Worm (Caenorhabditis elegans) whole organism, L1 larva: ENCODE measurements around the gene R193.1.
A peak's percentile ranks its signal among the peaks of the same experiment; 100 is the strongest.

ENCODE experiments used
- C04F5.9 ChIP-seq: sonication (generic microtip); optimal IDR thresholded peaks from 2 replicates; lab custom pipeline; 2016; ENCODE audit warnings: missing genetic modification characterization, missing compliant biosample characterization
- C34B4.2 ChIP-seq: sonication (generic microtip); optimal IDR thresholded peaks from 2 replicates; lab custom pipeline; 2017; ENCODE audit warnings: mild to moderate bottlenecking, missing genetic modification characterization, missing compliant biosample characterization
- F16B12.6 ChIP-seq: fragments of 150-350 bp; optimal IDR thresholded peaks from 2 replicates; lab custom pipeline; 2014; ENCODE audit warnings: missing biosample characterization, missing genetic modification characterization
- Y116A8C.19 ChIP-seq: sonication (generic microtip); optimal IDR thresholded peaks from 2 replicates; lab custom pipeline; 2016; ENCODE audit warnings: missing compliant biosample characterization, missing genetic modification characterization, borderline replicate concordance
- aly-2 ChIP-seq: fragments of 150-350 bp; optimal IDR thresholded peaks from 2 replicates; lab custom pipeline; 2014; ENCODE audit warnings: missing biosample characterization, missing genetic modification characterization
- ama-1 ChIP-seq: fragments of 150-350 bp; optimal IDR thresholded peaks from 2 replicates; lab custom pipeline; 2014
- blmp-1 ChIP-seq: fragments of 150-350 bp; optimal IDR thresholded peaks from 2 replicates; lab custom pipeline; 2014; ENCODE audit warnings: missing biosample characterization, missing genetic modification characterization
- ceh-82 ChIP-seq, 3 experiments: fragments of 150-350 bp in 1 of 3; sonication (generic microtip) in 2 of 3; optimal IDR thresholded peaks; 2 replicates each; lab custom pipeline; 2014 to 2017; ENCODE audit warnings: missing biosample characterization in 3 of 3, missing genetic modification characterization in 3 of 3
- ces-1 ChIP-seq: fragments of 150-350 bp; optimal IDR thresholded peaks from 2 replicates; lab custom pipeline; 2014; ENCODE audit warnings: missing biosample characterization, missing genetic modification reagents, missing genetic modification characterization
- dpl-1 ChIP-seq, 3 experiments: fragments of 150-350 bp in 2 of 3; sonication (generic microtip) in 1 of 3; optimal IDR thresholded peaks; 2 replicates each; lab custom pipeline; 2014 to 2017; ENCODE audit warnings: missing biosample characterization in 3 of 3, missing genetic modification characterization in 3 of 3, missing genetic modification reagents in 3 of 3
- dsc-1 ChIP-seq: sonication (generic microtip); optimal IDR thresholded peaks from 2 replicates; lab custom pipeline; 2016; ENCODE audit warnings: mild to moderate bottlenecking, missing genetic modification characterization, missing compliant biosample characterization
- efl-1 ChIP-seq, 4 experiments: fragments of 150-350 bp; optimal IDR thresholded peaks in 3 of 4; peaks in 1 of 4; 1 replicate in 1 of 4; 2 replicates in 3 of 4; lab custom pipeline; 2014; ENCODE audit warnings: missing biosample characterization in 2 of 4, missing genetic modification characterization in 2 of 4, missing genetic modification reagents in 2 of 4
- elt-2 ChIP-seq: sonication (generic microtip); optimal IDR thresholded peaks from 2 replicates; lab custom pipeline; 2016; ENCODE audit warnings: missing genetic modification characterization, mild to moderate bottlenecking, inconsistent platforms, missing compliant biosample characterization, missing genetic modification reagents
- elt-3 ChIP-seq, 6 experiments: fragments of 150-350 bp in 1 of 6; sonication (generic microtip); optimal IDR thresholded peaks; 2 replicates each; lab custom pipeline; 2017 to 2018; ENCODE audit warnings: missing biosample characterization in 6 of 6, missing genetic modification characterization in 6 of 6, inconsistent platforms in 1 of 6
- ets-5 ChIP-seq: fragments of 200-800 bp; sonication (Bioruptor generic); IDR thresholded peaks from 2 replicates; pipeline ENCODE4 v1.3.6; 2022; ENCODE audit warnings: missing genetic modification characterization, missing compliant biosample characterization
- fkh-10 ChIP-seq: sonication (generic microtip); optimal IDR thresholded peaks from 2 replicates; lab custom pipeline; 2017; ENCODE audit warnings: missing biosample characterization, missing genetic modification reagents, missing genetic modification characterization
- fkh-4 ChIP-seq: sonication (generic microtip); optimal IDR thresholded peaks from 2 replicates; lab custom pipeline; 2016; ENCODE audit warnings: missing compliant biosample characterization, missing genetic modification characterization, borderline replicate concordance
- grh-1 ChIP-seq: fragments of 200-800 bp; sonication (Bioruptor generic); IDR thresholded peaks from 2 replicates; pipeline ENCODE4 v1.3.6; 2022; ENCODE audit warnings: missing genetic modification reagents, missing genetic modification characterization, missing compliant biosample characterization
- hlh-4 ChIP-seq: sonication (generic microtip); optimal IDR thresholded peaks from 2 replicates; lab custom pipeline; 2016; ENCODE audit warnings: mild to moderate bottlenecking, missing genetic modification characterization, missing compliant biosample characterization
- hpl-2 ChIP-seq: fragments of 150-350 bp; optimal IDR thresholded peaks from 2 replicates; lab custom pipeline; 2014; ENCODE audit warnings: missing biosample characterization, missing genetic modification reagents, missing genetic modification characterization
- isw-1 ChIP-seq: fragments of 200-800 bp; sonication (Bioruptor generic); IDR thresholded peaks from 2 replicates; pipeline ENCODE4 v1.3.6; 2022; ENCODE audit warnings: missing genetic modification characterization, missing compliant biosample characterization
- lin-14 ChIP-seq: fragments of 200-800 bp; sonication (Bioruptor generic); optimal IDR thresholded peaks from 2 replicates; lab custom pipeline; 2018; ENCODE audit warnings: mild to moderate bottlenecking, missing genetic modification characterization, moderate library complexity, missing compliant biosample characterization
- lin-35 ChIP-seq, 2 experiments: fragments of 150-350 bp; optimal IDR thresholded peaks; 2 replicates each; lab custom pipeline; 2014; ENCODE audit warnings: missing biosample characterization in 2 of 2, missing genetic modification characterization in 2 of 2, missing genetic modification reagents in 2 of 2
- lin-39 ChIP-seq: fragments of 150-350 bp; optimal IDR thresholded peaks from 2 replicates; lab custom pipeline; 2014; ENCODE audit warnings: missing biosample characterization, missing genetic modification reagents, missing genetic modification characterization
- nhr-11 ChIP-seq: fragments of 150-350 bp; optimal IDR thresholded peaks from 2 replicates; lab custom pipeline; 2014; ENCODE audit warnings: missing biosample characterization, missing genetic modification characterization
- nhr-12 ChIP-seq: sonication (generic microtip); optimal IDR thresholded peaks from 2 replicates; lab custom pipeline; 2017; ENCODE audit warnings: missing biosample characterization, missing genetic modification characterization
- nhr-47 ChIP-seq: sonication (generic microtip); optimal IDR thresholded peaks from 2 replicates; lab custom pipeline; 2016; ENCODE audit warnings: mild to moderate bottlenecking, missing genetic modification characterization, moderate library complexity, missing compliant biosample characterization
- nhr-71 ChIP-seq: sonication (generic microtip); optimal IDR thresholded peaks from 2 replicates; lab custom pipeline; 2016; ENCODE audit warnings: mild to moderate bottlenecking, missing genetic modification characterization, moderate library complexity, missing compliant biosample characterization
- nhr-76 ChIP-seq: sonication (generic microtip); optimal IDR thresholded peaks from 2 replicates; lab custom pipeline; 2017; ENCODE audit warnings: missing biosample characterization, missing genetic modification characterization
- nhr-85 ChIP-seq: sonication (generic microtip); peaks from one replicate; lab custom pipeline; 2016; ENCODE audit warnings: missing genetic modification characterization, inconsistent platforms, missing compliant biosample characterization
- pax-3 ChIP-seq: fragments of 200-800 bp; sonication (Bioruptor generic); optimal IDR thresholded peaks from 2 replicates; lab custom pipeline; 2018; ENCODE audit warnings: mild to moderate bottlenecking, missing genetic modification characterization, moderate library complexity, missing compliant biosample characterization
- snpc-4 ChIP-seq: fragments of 150-350 bp; optimal IDR thresholded peaks from 2 replicates; lab custom pipeline; 2014; ENCODE audit warnings: missing biosample characterization, missing genetic modification characterization
- snu-23 ChIP-seq: sonication (generic microtip); optimal IDR thresholded peaks from 2 replicates; lab custom pipeline; 2016; ENCODE audit warnings: missing genetic modification characterization, missing compliant biosample characterization
- sox-4 ChIP-seq: sonication (generic microtip); optimal IDR thresholded peaks from 2 replicates; lab custom pipeline; 2016; ENCODE audit warnings: missing genetic modification characterization, missing compliant biosample characterization
- sptf-1 ChIP-seq: fragments of 150-350 bp; optimal IDR thresholded peaks from 2 replicates; lab custom pipeline; 2014; ENCODE audit warnings: missing biosample characterization, missing genetic modification characterization
- swsn-7 ChIP-seq: sonication (generic microtip); optimal IDR thresholded peaks from 2 replicates; lab custom pipeline; 2016; ENCODE audit warnings: missing genetic modification characterization, missing compliant biosample characterization
- tbx-2 ChIP-seq: sonication (generic microtip); optimal IDR thresholded peaks from 2 replicates; lab custom pipeline; 2016; ENCODE audit warnings: missing genetic modification characterization, missing compliant biosample characterization
- unc-62 ChIP-seq: fragments of 150-350 bp; optimal IDR thresholded peaks from 2 replicates; lab custom pipeline; 2014; ENCODE audit warnings: missing biosample characterization, missing genetic modification reagents, missing genetic modification characterization
- unc-98 ChIP-seq: fragments of 200-800 bp; sonication (Bioruptor generic); IDR thresholded peaks from 2 replicates; pipeline ENCODE4 v1.3.6; 2022; ENCODE audit warnings: missing genetic modification characterization, missing compliant biosample characterization
- zip-4 ChIP-seq: fragments of 200-800 bp; sonication (Bioruptor generic); optimal IDR thresholded peaks from 2 replicates; lab custom pipeline; 2018; ENCODE audit warnings: mild to moderate bottlenecking, missing genetic modification characterization, moderate library complexity, missing compliant biosample characterization

The R193.1 gene

ce11 chrX:1123471-1123870, 31.3 kb upstream of the R193.1 start:
- TF ChIP-seq nhr-71 (tag; lab: Kevin White, UChicago) (peak; percentile 9), zip-4 (no peak), nhr-85 (tag; lab: Kevin White, UChicago) (peak; percentile 76), F16B12.6 (no peak), efl-1 (optimal IDR thresholded peaks at IDR 0.05; lab: Kevin White, UChicago) (no peak), efl-1 (GFP tag; optimal IDR thresholded peaks at IDR 0.05 in 1 of 2; lab: Kevin White, UChicago) (no peak), C04F5.9 (tag; lab: Kevin White, UChicago) (no peak), unc-62 (GFP tag; lab: Kevin White, UChicago) (no peak), pax-3 (tag; lab: Kevin White, UChicago) (no peak), blmp-1 (peak; percentile 58), grh-1 (GFP tag; lab: Robert Waterston, UW) (no peak), lin-14 (GFP tag; lab: Kevin White, UChicago) (peak; percentile 36), lin-35 (GFP tag; optimal IDR thresholded peaks at IDR 0.05; lab: Kevin White, UChicago) (peak in 1 of 2 experiments; percentile 17), dpl-1 (GFP tag; optimal IDR thresholded peaks at IDR 0.05; lab: Kevin White, UChicago) (no peak), snu-23 (GFP tag; lab: Kevin White, UChicago) (peak; percentile 41), unc-98 (GFP tag; lab: Robert Waterston, UW) (no peak)

ce11 chrX:1124146-1124545, 30.6 kb upstream of the R193.1 start, which contains the start of gene C05D9.9:
Gene C05D9.9 (minus strand): TSS chrX:1124246.
- TF ChIP-seq fkh-4 (tag; lab: Kevin White, UChicago) = no peak
- TF ChIP-seq swsn-7 (tag; lab: Kevin White, UChicago) = no peak
- no peak for TF ChIP-seq ama-1 (lab: Kevin White, UChicago)
- TF ChIP-seq ces-1 (GFP tag; lab: Kevin White, UChicago) = no peak
- no peak for TF ChIP-seq nhr-11 (tag; lab: Kevin White, UChicago)
- no peak for TF ChIP-seq hpl-2 (GFP tag; lab: Kevin White, UChicago)
- TF ChIP-seq zip-4 = no peak
- TF ChIP-seq lin-35 (GFP tag; optimal IDR thresholded peaks at IDR 0.05; lab: Kevin White, UChicago) = peak in 1 of 2 experiments; percentile 3
- TF ChIP-seq elt-2 (tag; lab: Kevin White, UChicago) = no peak
- TF ChIP-seq lin-39 (tag; lab: Kevin White, UChicago) = no peak
- TF ChIP-seq nhr-76 = no peak
- TF ChIP-seq tbx-2 = no peak
- no peak for TF ChIP-seq fkh-10 (GFP tag; lab: Kevin White, UChicago)
- TF ChIP-seq ceh-82 (tag; optimal IDR thresholded peaks at IDR 0.05; lab: Kevin White, UChicago) = no peak
- no peak for TF ChIP-seq ets-5
- no peak for TF ChIP-seq efl-1 (optimal IDR thresholded peaks at IDR 0.05; lab: Kevin White, UChicago)
- peak in 1 of 2 experiments; percentile 7 for TF ChIP-seq efl-1 (GFP tag; optimal IDR thresholded peaks at IDR 0.05 in 1 of 2; lab: Kevin White, UChicago)
- TF ChIP-seq nhr-85 (tag; lab: Kevin White, UChicago) = peak; percentile 56
- no peak for TF ChIP-seq Y116A8C.19 (tag; lab: Kevin White, UChicago)
- no peak for TF ChIP-seq sox-4 (tag; lab: Kevin White, UChicago)
- TF ChIP-seq isw-1 (GFP tag; lab: Robert Waterston, UW) = no peak
- TF ChIP-seq C34B4.2 (tag; lab: Kevin White, UChicago) = no peak
- TF ChIP-seq blmp-1 = no peak
- peak; percentile 1 for TF ChIP-seq snu-23 (GFP tag; lab: Kevin White, UChicago)
- TF ChIP-seq elt-3 (tag; optimal IDR thresholded peaks at IDR 0.05; lab: Kevin White, UChicago) = peak in 1 of 6 experiments; percentile 5
- TF ChIP-seq dsc-1 (tag; lab: Kevin White, UChicago) = no peak
- TF ChIP-seq C04F5.9 (tag; lab: Kevin White, UChicago) = no peak
- no peak for TF ChIP-seq snpc-4 (tag; lab: Kevin White, UChicago)
- TF ChIP-seq aly-2 (tag; lab: Kevin White, UChicago) = no peak
- no peak for TF ChIP-seq nhr-47 (tag; lab: Kevin White, UChicago)
- no peak for TF ChIP-seq hlh-4 (tag; lab: Kevin White, UChicago)
- TF ChIP-seq nhr-12 = no peak
- no peak for TF ChIP-seq unc-62 (GFP tag; lab: Kevin White, UChicago)
- TF ChIP-seq sptf-1 (tag; lab: Kevin White, UChicago) = no peak
- peak; percentile 46 for TF ChIP-seq grh-1 (GFP tag; lab: Robert Waterston, UW)
- TF ChIP-seq lin-14 (GFP tag; lab: Kevin White, UChicago) = peak; percentile 10
